Fruit fly (Drosophila melanogaster) whole organism, wandering third instar larva: ENCODE results near the gene Polr1B.

Experiments used
- Abd-B ChIP-seq: fragments of >200 bp; optimal IDR thresholded peaks from 2 replicates; lab custom pipeline; 2017; ENCODE audit warnings: missing biosample characterization, missing genetic modification characterization
- CG32264 ChIP-seq: fragments of 200-800 bp; sonication (Bioruptor generic); optimal IDR thresholded peaks from 2 replicates; lab custom pipeline; 2016; ENCODE audit warnings: missing biosample characterization, missing genetic modification characterization
- CG9705 ChIP-seq: fragments of 200-800 bp; sonication (Bioruptor generic); optimal IDR thresholded peaks from 2 replicates; lab custom pipeline; 2018; ENCODE audit warnings: missing biosample characterization, mild to moderate bottlenecking, missing genetic modification characterization
- CrebA ChIP-seq: fragments of 200-800 bp; sonication (Bioruptor generic); optimal IDR thresholded peaks from 2 replicates; lab custom pipeline; 2016; ENCODE audit warnings: missing biosample characterization, mild to moderate bottlenecking, missing genetic modification characterization, borderline replicate concordance
- Dfd ChIP-seq: fragments of >200 bp; optimal IDR thresholded peaks from 2 replicates; lab custom pipeline; 2017; ENCODE audit warnings: missing biosample characterization, missing genetic modification characterization
- Dif ChIP-seq: fragments of 200-275, 200-300 bp; sonication (Bioruptor generic); optimal IDR thresholded peaks from 2 replicates; lab custom pipeline; 2018; ENCODE audit warnings: missing biosample characterization, missing genetic modification characterization; ENCODE audit not compliant: partially characterized antibody
- GATAd ChIP-seq: sonication (Bioruptor generic); optimal IDR thresholded peaks from 2 replicates; lab custom pipeline; 2016; ENCODE audit warnings: missing biosample characterization, missing genetic modification characterization
- HLH106 ChIP-seq: fragments of 200-800 bp; optimal IDR thresholded peaks from 3 replicates; lab custom pipeline; 2019; ENCODE audit warnings: missing biosample characterization, mild to moderate bottlenecking, missing genetic modification characterization, moderate library complexity
- Hnf4 ChIP-seq: fragments of 200-800 bp; sonication (Bioruptor generic); optimal IDR thresholded peaks from 2 replicates; lab custom pipeline; 2016; ENCODE audit warnings: missing biosample characterization, mild to moderate bottlenecking, missing genetic modification characterization
- Hr78 ChIP-seq: fragments of >200 bp; optimal IDR thresholded peaks from 2 replicates; lab custom pipeline; 2017; ENCODE audit warnings: missing biosample characterization, missing genetic modification characterization
- Hr83 ChIP-seq: fragments of 200-300 bp; sonication (Bioruptor generic); optimal IDR thresholded peaks from 2 replicates; lab custom pipeline; 2016; ENCODE audit warnings: missing biosample characterization, mild to moderate bottlenecking, missing genetic modification characterization, moderate library complexity; ENCODE audit not compliant: poor library complexity, severe bottlenecking
- Jra ChIP-seq: sonication (Bioruptor generic); optimal IDR thresholded peaks from 2 replicates; lab custom pipeline; 2016; ENCODE audit warnings: missing biosample characterization, missing genetic modification characterization
- Mio ChIP-seq: sonication (Bioruptor generic); optimal IDR thresholded peaks from 2 replicates; lab custom pipeline; 2016; ENCODE audit warnings: missing biosample characterization, missing genetic modification characterization
- Myc ChIP-seq: fragments of >200 bp; optimal IDR thresholded peaks from 2 replicates; lab custom pipeline; 2017
- N ChIP-seq: fragments of >200 bp; optimal IDR thresholded peaks from 2 replicates; lab custom pipeline; 2018; ENCODE audit warnings: missing biosample characterization, missing external identifiers, missing genetic modification characterization
- OdsH ChIP-seq: fragments of 200-800 bp; sonication (Bioruptor generic); optimal IDR thresholded peaks from 2 replicates; lab custom pipeline; 2016; ENCODE audit warnings: missing biosample characterization, mild to moderate bottlenecking, missing genetic modification characterization
- Rel ChIP-seq, 2 experiments: fragments of 200-800 bp; sonication (Bioruptor generic) in 1 of 2; optimal IDR thresholded peaks; 2 replicates in 1 of 2; 3 replicates in 1 of 2; lab custom pipeline; 2016 to 2019; ENCODE audit warnings: mild to moderate bottlenecking in 2 of 2, missing biosample characterization in 2 of 2, missing genetic modification characterization in 2 of 2, moderate library complexity in 1 of 2
- Sp1 ChIP-seq: fragments of 200-800 bp; sonication (Bioruptor generic); optimal IDR thresholded peaks from 3 replicates; lab custom pipeline; 2019; ENCODE audit warnings: missing biosample characterization, mild to moderate bottlenecking, missing genetic modification characterization, moderate library complexity
- Vsx2 ChIP-seq: fragments of 200-300, 225-300 bp; sonication (Bioruptor generic); optimal IDR thresholded peaks from 2 replicates; lab custom pipeline; 2018; ENCODE audit warnings: missing biosample characterization, missing genetic modification characterization; ENCODE audit not compliant: partially characterized antibody
- br ChIP-seq: fragments of 200-800 bp; sonication (Bioruptor generic); optimal IDR thresholded peaks from 2 replicates; lab custom pipeline; 2016; ENCODE audit warnings: missing biosample characterization, missing genetic modification characterization
- brk ChIP-seq: fragments of 200-800 bp; sonication (Bioruptor generic); optimal IDR thresholded peaks from 2 replicates; lab custom pipeline; 2016; ENCODE audit warnings: missing biosample characterization, mild to moderate bottlenecking, missing genetic modification characterization
- dl ChIP-seq, 2 experiments: fragments of 175-275, 200-275 bp in 1 of 2; fragments of 200-275 bp in 1 of 2; sonication (Bioruptor generic); optimal IDR thresholded peaks; lab custom pipeline; 2018; ENCODE audit warnings: mild to moderate bottlenecking in 2 of 2, missing biosample characterization in 2 of 2, missing genetic modification characterization in 2 of 2, moderate library complexity in 2 of 2; ENCODE audit not compliant: partially characterized antibody in 2 of 2, insufficient read depth in 1 of 2
- dmrt93B ChIP-seq: fragments of 200-800 bp; sonication (Bioruptor generic); optimal IDR thresholded peaks from 2 replicates; lab custom pipeline; 2018; ENCODE audit warnings: missing biosample characterization, mild to moderate bottlenecking, missing genetic modification characterization
- dsf ChIP-seq: sonication (Bioruptor generic); optimal IDR thresholded peaks from 2 replicates; lab custom pipeline; 2016; ENCODE audit warnings: missing biosample characterization, missing genetic modification characterization, borderline replicate concordance
- ey ChIP-seq: fragments of 200-800 bp; sonication (Bioruptor generic); optimal IDR thresholded peaks from 2 replicates; lab custom pipeline; 2016; ENCODE audit warnings: missing biosample characterization, missing genetic modification characterization
- foxo ChIP-seq, 2 experiments: fragments of 200-800 bp; sonication (Bioruptor generic); optimal IDR thresholded peaks; 2 replicates in 1 of 2; 3 replicates in 1 of 2; lab custom pipeline; 2016 to 2017; ENCODE audit warnings: missing biosample characterization in 2 of 2, missing genetic modification characterization in 2 of 2
- fru ChIP-seq: fragments of 200-800 bp; sonication (Bioruptor generic); optimal IDR thresholded peaks from 3 replicates; lab custom pipeline; 2016; ENCODE audit warnings: missing biosample characterization, mild to moderate bottlenecking, missing genetic modification characterization
- h ChIP-seq: fragments of 200-800 bp; sonication (Bioruptor generic); optimal IDR thresholded peaks from 3 replicates; lab custom pipeline; 2016; ENCODE audit warnings: missing biosample characterization, mild to moderate bottlenecking, missing genetic modification characterization
- jim ChIP-seq: fragments of 175-275, 200-325 bp; sonication (Bioruptor generic); optimal IDR thresholded peaks from 2 replicates; lab custom pipeline; 2016; ENCODE audit warnings: missing biosample characterization, mild to moderate bottlenecking, missing genetic modification characterization
- lola ChIP-seq: fragments of >200 bp; optimal IDR thresholded peaks from 2 replicates; lab custom pipeline; 2017; ENCODE audit warnings: missing biosample characterization, missing genetic modification characterization
- pan ChIP-seq: fragments of >200 bp; optimal IDR thresholded peaks from 2 replicates; lab custom pipeline; 2017
- psq ChIP-seq: fragments of 200-800 bp; sonication (Bioruptor generic); optimal IDR thresholded peaks from 3 replicates; lab custom pipeline; 2017; ENCODE audit warnings: missing biosample characterization, mild to moderate bottlenecking, missing genetic modification characterization, moderate library complexity
- rgr ChIP-seq: fragments of 200-800 bp; sonication (Bioruptor generic); optimal IDR thresholded peaks from 3 replicates; lab custom pipeline; 2016; ENCODE audit warnings: missing biosample characterization, mild to moderate bottlenecking, missing genetic modification characterization
- sage ChIP-seq: fragments of 200-800 bp; sonication (Bioruptor generic); optimal IDR thresholded peaks from 2 replicates; lab custom pipeline; 2016; ENCODE audit warnings: missing biosample characterization, mild to moderate bottlenecking, missing genetic modification characterization
- sv ChIP-seq: fragments of 200-800 bp; sonication (Bioruptor generic); optimal IDR thresholded peaks from 3 replicates; lab custom pipeline; 2016; ENCODE audit warnings: missing biosample characterization, missing genetic modification characterization
- tai ChIP-seq: sonication (Bioruptor generic); optimal IDR thresholded peaks from 2 replicates; lab custom pipeline; 2016; ENCODE audit warnings: missing biosample characterization, missing genetic modification characterization
- usp ChIP-seq: fragments of >200 bp; optimal IDR thresholded peaks from 2 replicates; lab custom pipeline; 2017; ENCODE audit warnings: missing biosample characterization, missing genetic modification characterization
- woc ChIP-seq: sonication (Bioruptor generic); optimal IDR thresholded peaks from 2 replicates; lab custom pipeline; 2016; ENCODE audit warnings: missing biosample characterization, mild to moderate bottlenecking, missing genetic modification characterization

Polr1B gene

dm6 chr2L:428380-428989 lies 24.4 kb downstream of the Polr1B start:
- TF ChIP-seq br (GFP tag; lab: Kevin White, UChicago) (no peak), tai (GFP tag; lab: Kevin White, UChicago) (no peak), CG32264 (GFP tag; lab: Kevin White, UChicago) (no peak), Dif (no peak), dl (GFP tag; optimal IDR thresholded peaks at IDR 0.05; lab: Kevin White, UChicago; ENCODE audit: insufficient read depth in 1 of 2, partially characterized antibody in 2 of 2) (no peak), Hnf4 (GFP tag; lab: Kevin White, UChicago) (no peak), dsf (GFP tag; lab: Kevin White, UChicago) (no peak), woc (GFP tag; lab: Kevin White, UChicago) (no peak), HLH106 (no peak), ey (GFP tag; lab: Kevin White, UChicago) (no peak), h (GFP tag; lab: Kevin White, UChicago) (no peak), Dfd (GFP tag; lab: Kevin White, UChicago) (no peak), Mio (no peak)

- TF ChIP-seq Abd-B (GFP tag; lab: Kevin White, UChicago) (no peak), Hr83 (GFP tag; lab: Kevin White, UChicago) (no peak), woc (GFP tag; lab: Kevin White, UChicago) (peak; percentile 96), rgr (GFP tag; lab: Kevin White, UChicago) (peak; percentile 93), Mio (peak; percentile 59), GATAd (GFP tag; lab: Kevin White, UChicago) (no peak), Myc (lab: Kevin White, UChicago) (no peak), h (GFP tag; lab: Kevin White, UChicago) (peak; percentile 97), ey (GFP tag; lab: Kevin White, UChicago) (peak; percentile 96), br (GFP tag; lab: Kevin White, UChicago) (peak; percentile 96), CrebA (GFP tag; lab: Kevin White, UChicago) (peak; percentile 24), dsf (GFP tag; lab: Kevin White, UChicago) (peak; percentile 82), sv (peak; percentile 0), Dif (no peak), dmrt93B (GFP tag; lab: Kevin White, UChicago) (peak; percentile 89), jim (GFP tag; lab: Kevin White, UChicago) (no peak), sage (GFP tag; lab: Kevin White, UChicago) (peak; percentile 93), dl (GFP tag; optimal IDR thresholded peaks at IDR 0.05; lab: Kevin White, UChicago; ENCODE audit: insufficient read depth in 1 of 2, partially characterized antibody in 2 of 2) (no peak), Sp1 (GFP tag; lab: Kevin White, UChicago) (peak; percentile 94), Jra (GFP tag; lab: Kevin White, UChicago) (peak; percentile 76), usp (GFP tag; lab: Kevin White, UChicago) (no peak), Rel (GFP tag; optimal IDR thresholded peaks at IDR 0.05; lab: Kevin White, UChicago) (no peak), Rel (tag; optimal IDR thresholded peaks at IDR 0.05; lab: Kevin White, UChicago) (peak; percentile 61), OdsH (GFP tag; lab: Kevin White, UChicago) (peak; percentile 95), fru (GFP tag; lab: Kevin White, UChicago) (peak; percentile 96), CG32264 (GFP tag; lab: Kevin White, UChicago) (peak; percentile 87), N (GFP tag; lab: Kevin White, UChicago) (no peak), HLH106 (peak; percentile 94), CG9705 (GFP tag; lab: Kevin White, UChicago) (peak; percentile 82), Hr78 (GFP tag; lab: Kevin White, UChicago) (no peak), tai (GFP tag; lab: Kevin White, UChicago) (peak; percentile 90), lola (GFP tag; lab: Kevin White, UChicago) (no peak), brk (GFP tag; lab: Kevin White, UChicago) (peak; percentile 89), foxo (GFP tag; optimal IDR thresholded peaks at IDR 0.05; lab: Kevin White, UChicago) (peak; percentile 73 to 96), Vsx2 (no peak), Hnf4 (GFP tag; lab: Kevin White, UChicago) (peak; percentile 95), psq (GFP tag; lab: Kevin White, UChicago) (peak; percentile 97), Dfd (GFP tag; lab: Kevin White, UChicago) (no peak), pan (lab: Kevin White, UChicago) (no peak)
Observed at dm6 chr2L:429680-430484, 25.8 kb downstream of the Polr1B start.
